Fruit fly (Drosophila melanogaster) whole organism, prepupa: ENCODE data around the gene CG6418.

ENCODE experiments used
- Blimp-1 ChIP-seq: fragments of 200-800 bp; sonication (Bioruptor generic); optimal IDR thresholded peaks from 3 replicates; lab custom pipeline; 2017; ENCODE audit warnings: missing biosample characterization, missing genetic modification characterization, mild to moderate bottlenecking, moderate library complexity, missing genetic modification reagents
- CG10631 ChIP-seq: fragments of 200-800 bp; sonication (Bioruptor generic); optimal IDR thresholded peaks from 2 replicates; lab custom pipeline; 2016; ENCODE audit warnings: missing biosample characterization, missing genetic modification characterization
- CG10669 ChIP-seq: fragments of 200-800 bp; sonication (Bioruptor generic); optimal IDR thresholded peaks from 3 replicates; lab custom pipeline; 2018; ENCODE audit warnings: missing biosample characterization, mild to moderate bottlenecking, missing genetic modification characterization, moderate library complexity
- CG11294 ChIP-seq: fragments of 200-800 bp; sonication (Bioruptor generic); IDR thresholded peaks from 2 replicates; pipeline ENCODE4 v1.3.6; 2022; ENCODE audit warnings: missing biosample characterization, missing genetic modification characterization
- CG11762 ChIP-seq: fragments of 200-800 bp; sonication (Bioruptor generic); optimal IDR thresholded peaks from 3 replicates; lab custom pipeline; 2016; ENCODE audit warnings: missing biosample characterization, missing genetic modification characterization; ENCODE audit not compliant: insufficient read depth
- CG11902 ChIP-seq: fragments of 200-800 bp; sonication (Bioruptor generic); optimal IDR thresholded peaks from 3 replicates; lab custom pipeline; 2016; ENCODE audit warnings: missing biosample characterization, missing genetic modification characterization
- CG15336 ChIP-seq: fragments of 200-800 bp; sonication (Bioruptor generic); IDR thresholded peaks from 2 replicates; pipeline ENCODE4 v1.3.6; 2022; ENCODE audit warnings: missing biosample characterization, missing genetic modification characterization
- CG1621 ChIP-seq: fragments of 200-800 bp; sonication (Bioruptor generic); optimal IDR thresholded peaks from 3 replicates; lab custom pipeline; 2018; ENCODE audit warnings: missing biosample characterization, mild to moderate bottlenecking, missing genetic modification characterization
- CG16779 ChIP-seq: fragments of 200-800 bp; sonication (Bioruptor generic); optimal IDR thresholded peaks from 3 replicates; lab custom pipeline; 2017; ENCODE audit warnings: missing biosample characterization, mild to moderate bottlenecking, missing genetic modification characterization
- CG3032 ChIP-seq: fragments of 200-800 bp; optimal IDR thresholded peaks from 2 replicates; lab custom pipeline; 2019; ENCODE audit warnings: missing biosample characterization, mild to moderate bottlenecking, missing genetic modification characterization, moderate library complexity
- CG31627 ChIP-seq: fragments of 200-800 bp; sonication (Bioruptor generic); optimal IDR thresholded peaks from 3 replicates; lab custom pipeline; 2016; ENCODE audit warnings: missing biosample characterization, missing genetic modification characterization
- CG32006 ChIP-seq: fragments of 200-800 bp; sonication (Bioruptor generic); optimal IDR thresholded peaks from 3 replicates; lab custom pipeline; 2017; ENCODE audit warnings: missing biosample characterization, mild to moderate bottlenecking, missing genetic modification characterization
- CG34406 ChIP-seq: fragments of 200-800 bp; sonication (Bioruptor generic); optimal IDR thresholded peaks from 3 replicates; lab custom pipeline; 2016; ENCODE audit warnings: missing biosample characterization, missing genetic modification characterization
- CG3919 ChIP-seq: fragments of 200-800 bp; sonication (Bioruptor generic); optimal IDR thresholded peaks from 3 replicates; lab custom pipeline; 2016; ENCODE audit warnings: missing biosample characterization, missing genetic modification characterization
- CG4318 ChIP-seq: fragments of 200-800 bp; sonication (Bioruptor generic); optimal IDR thresholded peaks from 3 replicates; lab custom pipeline; 2017; ENCODE audit warnings: missing biosample characterization, mild to moderate bottlenecking, missing genetic modification characterization
- CG6163 ChIP-seq: fragments of 200-800 bp; sonication (Bioruptor generic); IDR thresholded peaks from 3 replicates; pipeline ENCODE4 v1.3.6; 2022; ENCODE audit warnings: missing biosample characterization, missing genetic modification characterization
- CG6792 ChIP-seq: fragments of 200-800 bp; sonication (Bioruptor generic); optimal IDR thresholded peaks from 3 replicates; lab custom pipeline; 2016; ENCODE audit warnings: missing biosample characterization, missing genetic modification characterization
- CG6808 ChIP-seq: fragments of 200-800 bp; sonication (Bioruptor generic); optimal IDR thresholded peaks from 3 replicates; lab custom pipeline; 2017; ENCODE audit warnings: missing biosample characterization, missing genetic modification characterization, mild to moderate bottlenecking, moderate library complexity, missing genetic modification reagents
- CG6854 ChIP-seq: fragments of 200-800 bp; sonication (Bioruptor generic); optimal IDR thresholded peaks from 2 replicates; lab custom pipeline; 2017; ENCODE audit warnings: missing biosample characterization, mild to moderate bottlenecking, missing genetic modification characterization
- CG7368 ChIP-seq: fragments of 200-800 bp; sonication (Bioruptor generic); optimal IDR thresholded peaks from 3 replicates; lab custom pipeline; 2016; ENCODE audit warnings: missing biosample characterization, missing genetic modification characterization
- CG8119 ChIP-seq: fragments of 200-800 bp; sonication (Bioruptor generic); IDR thresholded peaks from 3 replicates; pipeline ENCODE4 v1.3.6; 2022; ENCODE audit warnings: missing biosample characterization, missing genetic modification characterization
- CG8319 ChIP-seq: fragments of 200-800 bp; sonication (Bioruptor generic); optimal IDR thresholded peaks from 3 replicates; lab custom pipeline; 2016; ENCODE audit warnings: missing biosample characterization, missing genetic modification characterization
- CG9139 ChIP-seq: fragments of 200-800 bp; sonication (Bioruptor generic); optimal IDR thresholded peaks from 3 replicates; lab custom pipeline; 2017; ENCODE audit warnings: missing biosample characterization, mild to moderate bottlenecking, missing genetic modification characterization
- Eip75B ChIP-seq: fragments of 200-800 bp; sonication (Bioruptor generic); optimal IDR thresholded peaks from 3 replicates; lab custom pipeline; 2016; ENCODE audit warnings: missing biosample characterization, missing genetic modification characterization
- Eip93F ChIP-seq: fragments of 200-800 bp; sonication (Bioruptor generic); optimal IDR thresholded peaks from 2 replicates; lab custom pipeline; 2016; ENCODE audit warnings: missing biosample characterization, mild to moderate bottlenecking, missing genetic modification characterization
- Ets96B ChIP-seq: fragments of 200-800 bp; optimal IDR thresholded peaks from 2 replicates; lab custom pipeline; 2019; ENCODE audit warnings: missing biosample characterization, mild to moderate bottlenecking, missing genetic modification characterization, moderate library complexity
- Gug ChIP-seq: fragments of 200-800 bp; sonication (Bioruptor generic); IDR thresholded peaks from 2 replicates; pipeline ENCODE4 v1.3.6; 2022; ENCODE audit warnings: missing biosample characterization, missing genetic modification characterization
- Hr38 ChIP-seq: sonication (Bioruptor generic); optimal IDR thresholded peaks from 2 replicates; lab custom pipeline; 2016; ENCODE audit warnings: missing biosample characterization, missing genetic modification characterization
- Hr39 ChIP-seq: fragments of 200-800 bp; sonication (Bioruptor generic); optimal IDR thresholded peaks from 2 replicates; lab custom pipeline; 2016; ENCODE audit warnings: missing biosample characterization, missing genetic modification characterization
- Lpt ChIP-seq: fragments of 200-800 bp; sonication (Bioruptor generic); optimal IDR thresholded peaks from 3 replicates; lab custom pipeline; 2016; ENCODE audit warnings: missing biosample characterization, missing genetic modification characterization
- Met ChIP-seq: fragments of 200-800 bp; sonication (Bioruptor generic); optimal IDR thresholded peaks from 3 replicates; lab custom pipeline; 2016; ENCODE audit warnings: missing biosample characterization, missing genetic modification characterization
- OdsH ChIP-seq: fragments of 200-800 bp; sonication (Bioruptor generic); optimal IDR thresholded peaks from 3 replicates; lab custom pipeline; 2016; ENCODE audit warnings: missing biosample characterization, missing genetic modification characterization
- Smox ChIP-seq: fragments of 200-800 bp; sonication (Bioruptor generic); optimal IDR thresholded peaks from 3 replicates; lab custom pipeline; 2016; ENCODE audit warnings: missing biosample characterization, missing genetic modification characterization
- Sox102F ChIP-seq: fragments of 200-800 bp; sonication (Bioruptor generic); optimal IDR thresholded peaks from 2 replicates; lab custom pipeline; 2016; ENCODE audit warnings: missing biosample characterization, mild to moderate bottlenecking, missing genetic modification characterization
- Sox14 ChIP-seq: fragments of 200-800 bp; sonication (Bioruptor generic); optimal IDR thresholded peaks from 3 replicates; lab custom pipeline; 2016; ENCODE audit warnings: missing biosample characterization, missing genetic modification characterization
- Sox15 ChIP-seq: fragments of 200-800 bp; sonication (Bioruptor generic); optimal IDR thresholded peaks from 3 replicates; lab custom pipeline; 2016; ENCODE audit warnings: missing biosample characterization, missing genetic modification characterization
- achi ChIP-seq: fragments of 200-800 bp; sonication (Bioruptor generic); optimal IDR thresholded peaks from 3 replicates; lab custom pipeline; 2016; ENCODE audit warnings: missing biosample characterization, missing genetic modification characterization
- cyc ChIP-seq: fragments of 200-800 bp; sonication (Bioruptor generic); optimal IDR thresholded peaks from 3 replicates; lab custom pipeline; 2016; ENCODE audit warnings: missing biosample characterization, missing genetic modification characterization
- eg ChIP-seq: fragments of 200-800 bp; sonication (Bioruptor generic); IDR thresholded peaks from 3 replicates; pipeline ENCODE4 v1.3.6; 2022; ENCODE audit warnings: missing biosample characterization, missing genetic modification characterization
- esn ChIP-seq: fragments of 200-800 bp; sonication (Bioruptor generic); optimal IDR thresholded peaks from 2 replicates; lab custom pipeline; 2016; ENCODE audit warnings: missing biosample characterization, mild to moderate bottlenecking, missing genetic modification characterization, moderate library complexity
- fd59A ChIP-seq: fragments of 200-800 bp; sonication (Bioruptor generic); optimal IDR thresholded peaks from 2 replicates; lab custom pipeline; 2017; ENCODE audit warnings: missing biosample characterization, mild to moderate bottlenecking, missing genetic modification characterization, missing genetic modification reagents
- fd85E ChIP-seq: fragments of 200-800 bp; sonication (Bioruptor generic); optimal IDR thresholded peaks from 3 replicates; lab custom pipeline; 2016; ENCODE audit warnings: missing biosample characterization, missing genetic modification characterization
- fkh ChIP-seq: fragments of 200-800 bp; sonication (Bioruptor generic); optimal IDR thresholded peaks from 3 replicates; lab custom pipeline; 2017; ENCODE audit warnings: missing biosample characterization, mild to moderate bottlenecking, missing genetic modification characterization, moderate library complexity
- lz ChIP-seq: fragments of 200-800 bp; sonication (Bioruptor generic); optimal IDR thresholded peaks from 3 replicates; lab custom pipeline; 2016; ENCODE audit warnings: missing biosample characterization, missing genetic modification characterization
- net ChIP-seq: fragments of 200-800 bp; sonication (Bioruptor generic); optimal IDR thresholded peaks from 3 replicates; lab custom pipeline; 2016; ENCODE audit warnings: missing biosample characterization, missing genetic modification characterization
- pdm3 ChIP-seq: fragments of 200-800 bp; sonication (Bioruptor generic); optimal IDR thresholded peaks from 3 replicates; lab custom pipeline; 2016; ENCODE audit warnings: missing biosample characterization, missing genetic modification characterization
- salr ChIP-seq, 2 experiments: fragments of 200-800 bp; sonication (Bioruptor generic); optimal IDR thresholded peaks; 3 replicates each; lab custom pipeline; 2016 to 2018; ENCODE audit warnings: missing biosample characterization in 2 of 2, missing genetic modification characterization in 2 of 2, mild to moderate bottlenecking in 1 of 2
- spab ChIP-seq: fragments of 200-800 bp; sonication (Bioruptor generic); optimal IDR thresholded peaks from 2 replicates; lab custom pipeline; 2017; ENCODE audit warnings: missing biosample characterization, mild to moderate bottlenecking, missing genetic modification characterization, missing genetic modification reagents
- svp ChIP-seq: fragments of 200-800 bp; sonication (Bioruptor generic); peaks from one replicate; lab custom pipeline; 2016; ENCODE audit warnings: missing biosample characterization, missing genetic modification characterization
- topi ChIP-seq: fragments of 200-800 bp; sonication (Bioruptor generic); optimal IDR thresholded peaks from 3 replicates; lab custom pipeline; 2016; ENCODE audit warnings: missing biosample characterization, missing genetic modification characterization
- vri ChIP-seq: fragments of 200-800 bp; sonication (Bioruptor generic); optimal IDR thresholded peaks from 3 replicates; lab custom pipeline; 2016; ENCODE audit warnings: missing biosample characterization, mild to moderate bottlenecking, missing genetic modification characterization

CG6418 gene

dm6 chr3L:10852347-10853130, 26.3 kb downstream of the CG6418 start:
- peak; percentile 75 for TF ChIP-seq esn (GFP tag; lab: Kevin White, UChicago)
- peak; percentile 97 for TF ChIP-seq Lpt (GFP tag; lab: Kevin White, UChicago)
- TF ChIP-seq CG6808 (GFP tag; lab: Kevin White, UChicago) = peak; percentile 99
- peak; percentile 82 for TF ChIP-seq CG32006 (GFP tag; lab: Kevin White, UChicago)
- peak; percentile 83 for TF ChIP-seq Ets96B (tag; lab: Kevin White, UChicago)
- TF ChIP-seq topi (GFP tag; lab: Kevin White, UChicago) = peak; percentile 79
- TF ChIP-seq CG4318 (GFP tag; lab: Kevin White, UChicago) = peak; percentile 43
- TF ChIP-seq CG6163 (GFP tag; lab: Robert Waterston, UW) = peak; percentile 97
- peak; percentile 70 for TF ChIP-seq Eip93F (GFP tag; lab: Kevin White, UChicago)
- TF ChIP-seq Hr38 (GFP tag; lab: Kevin White, UChicago) = no peak
- peak; percentile 87 for TF ChIP-seq Eip75B (GFP tag; lab: Kevin White, UChicago)
- TF ChIP-seq CG10669 (GFP tag; lab: Kevin White, UChicago) = peak; percentile 88
- peak; percentile 76 for TF ChIP-seq Blimp-1
- TF ChIP-seq CG6854 (GFP tag; lab: Kevin White, UChicago) = peak; percentile 97
- TF ChIP-seq Met (GFP tag; lab: Kevin White, UChicago) = peak; percentile 78
- peak; percentile 72 for TF ChIP-seq fd85E (GFP tag; lab: Kevin White, UChicago)
- peak; percentile 97 for TF ChIP-seq spab
- peak; percentile 47 for TF ChIP-seq CG31627 (GFP tag; lab: Kevin White, UChicago)
- TF ChIP-seq CG34406 (GFP tag; lab: Kevin White, UChicago) = peak; percentile 85
- peak; percentile 84 for TF ChIP-seq Gug (GFP tag; lab: Robert Waterston, UW)
- peak; percentile 91 for TF ChIP-seq CG15336 (GFP tag; lab: Robert Waterston, UW)
- no peak for TF ChIP-seq fkh (GFP tag; lab: Kevin White, UChicago)
- TF ChIP-seq CG1621 (tag; lab: Kevin White, UChicago) = peak; percentile 88
- peak; percentile 36 for TF ChIP-seq cyc (GFP tag; lab: Kevin White, UChicago)
- TF ChIP-seq net (GFP tag; lab: Kevin White, UChicago) = peak; percentile 92
- peak; percentile 99 for TF ChIP-seq CG9139 (GFP tag; lab: Kevin White, UChicago)
- peak; percentile 78 for TF ChIP-seq Sox14 (GFP tag; lab: Kevin White, UChicago)
- TF ChIP-seq CG16779 (tag; lab: Kevin White, UChicago) = peak; percentile 98
- TF ChIP-seq achi (GFP tag; lab: Kevin White, UChicago) = peak; percentile 81
- TF ChIP-seq vri = peak; percentile 87
- peak; percentile 74 for TF ChIP-seq CG11762 (GFP tag; lab: Kevin White, UChicago)
- peak; percentile 65 for TF ChIP-seq CG11294 (GFP tag; lab: Robert Waterston, UW)
- no peak for TF ChIP-seq Sox15 (GFP tag; lab: Kevin White, UChicago)
- peak; percentile 84 for TF ChIP-seq CG3919 (GFP tag; lab: Kevin White, UChicago)
- TF ChIP-seq OdsH (GFP tag; lab: Kevin White, UChicago) = peak; percentile 77
- peak; percentile 71 for TF ChIP-seq CG8319 (GFP tag; lab: Kevin White, UChicago)
- TF ChIP-seq CG6792 (GFP tag; lab: Kevin White, UChicago) = peak; percentile 78
- TF ChIP-seq CG11902 (GFP tag; lab: Kevin White, UChicago) = peak; percentile 12
- TF ChIP-seq lz = peak; percentile 64
- TF ChIP-seq CG3032 = peak; percentile 74
- TF ChIP-seq Hr39 (GFP tag; lab: Kevin White, UChicago) = peak; percentile 60
- peak; percentile 84 for TF ChIP-seq pdm3
- peak; percentile 85 for TF ChIP-seq Sox102F (GFP tag; lab: Kevin White, UChicago)
- peak; percentile 97 for TF ChIP-seq CG8119 (GFP tag; lab: Robert Waterston, UW)
- TF ChIP-seq svp (GFP tag; lab: Kevin White, UChicago) = peak; percentile 91
- TF ChIP-seq fd59A (GFP tag; lab: Kevin White, UChicago) = peak; percentile 82
- peak; percentile 66 for TF ChIP-seq CG7368 (GFP tag; lab: Kevin White, UChicago)
- TF ChIP-seq CG10631 (GFP tag; lab: Kevin White, UChicago) = peak; percentile 81
- TF ChIP-seq eg (GFP tag; lab: Robert Waterston, UW) = peak; percentile 97
- peak; percentile 69 to 94 for TF ChIP-seq salr (GFP tag; optimal IDR thresholded peaks at IDR 0.05; lab: Kevin White, UChicago)
- TF ChIP-seq Smox = peak; percentile 65
